Worm (Caenorhabditis elegans) whole organism, mixed stage, embryonic: ENCODE measurements around the gene T16G12.12.

Source experiments
- M03D4.4 ChIP-seq: sonication (generic microtip); optimal IDR thresholded peaks from 2 replicates; lab custom pipeline; 2017; ENCODE audit warnings: mild to moderate bottlenecking, missing genetic modification characterization, missing compliant biosample characterization
- blmp-1 ChIP-seq: fragments of 150-350 bp; optimal IDR thresholded peaks from 2 replicates; lab custom pipeline; 2014; ENCODE audit warnings: missing biosample characterization, missing genetic modification characterization
- ceh-39 ChIP-seq: fragments of 150-350 bp; optimal IDR thresholded peaks from 2 replicates; lab custom pipeline; 2014; ENCODE audit warnings: missing biosample characterization, missing genetic modification characterization
- ceh-83 ChIP-seq: fragments of 200-800 bp; sonication (Bioruptor generic); optimal IDR thresholded peaks from 2 replicates; lab custom pipeline; 2018; ENCODE audit warnings: mild to moderate bottlenecking, missing genetic modification characterization, missing compliant biosample characterization
- ces-1 ChIP-seq: fragments of 150-350 bp; optimal IDR thresholded peaks from 2 replicates; lab custom pipeline; 2014; ENCODE audit warnings: missing biosample characterization, missing genetic modification reagents, missing genetic modification characterization
- cnd-1 ChIP-seq: fragments of 200-800 bp; sonication (Bioruptor generic); optimal IDR thresholded peaks from 2 replicates; lab custom pipeline; 2018; ENCODE audit warnings: mild to moderate bottlenecking, missing genetic modification characterization, missing compliant biosample characterization
- drap-1 ChIP-seq: fragments of 200-800 bp; sonication (Bioruptor generic); optimal IDR thresholded peaks from 3 replicates; lab custom pipeline; 2018; ENCODE audit warnings: mild to moderate bottlenecking, missing genetic modification characterization, missing compliant biosample characterization
- elt-1 ChIP-seq: sonication (generic microtip); optimal IDR thresholded peaks from 2 replicates; lab custom pipeline; 2017; ENCODE audit warnings: missing genetic modification characterization, mild to moderate bottlenecking, missing compliant biosample characterization, antibody characterized with exemption, moderate library complexity, borderline replicate concordance; ENCODE audit not compliant: insufficient read depth
- elt-3 ChIP-seq: fragments of 150-350 bp; optimal IDR thresholded peaks from 2 replicates; lab custom pipeline; 2014; ENCODE audit warnings: missing biosample characterization, missing genetic modification characterization
- flh-1 ChIP-seq: fragments of 200-800 bp; sonication (Bioruptor generic); optimal IDR thresholded peaks from 2 replicates; lab custom pipeline; 2018; ENCODE audit warnings: mild to moderate bottlenecking, missing genetic modification characterization, moderate library complexity, missing compliant biosample characterization
- ham-2 ChIP-seq: fragments of 200-800 bp; sonication (Bioruptor generic); optimal IDR thresholded peaks from 2 replicates; lab custom pipeline; 2018; ENCODE audit warnings: mild to moderate bottlenecking, missing genetic modification characterization, missing compliant biosample characterization
- hlh-1 ChIP-seq: fragments of 150-350 bp; optimal IDR thresholded peaks from 2 replicates; lab custom pipeline; 2014; ENCODE audit warnings: missing biosample characterization, missing genetic modification reagents, missing genetic modification characterization
- lin-13 ChIP-seq: fragments of 150-350 bp; optimal IDR thresholded peaks from 2 replicates; lab custom pipeline; 2014; ENCODE audit warnings: missing biosample characterization, missing genetic modification characterization
- lin-32 ChIP-seq: fragments of 200-800 bp; sonication (Bioruptor generic); optimal IDR thresholded peaks from 2 replicates; lab custom pipeline; 2018; ENCODE audit warnings: mild to moderate bottlenecking, missing genetic modification characterization, missing compliant biosample characterization
- lsy-2 ChIP-seq: fragments of 150-350 bp; optimal IDR thresholded peaks from 2 replicates; lab custom pipeline; 2014; ENCODE audit warnings: missing biosample characterization, missing genetic modification characterization
- mab-5 ChIP-seq: fragments of 150-350 bp; optimal IDR thresholded peaks from 2 replicates; lab custom pipeline; 2014; ENCODE audit warnings: missing biosample characterization, missing genetic modification characterization
- mep-1 ChIP-seq: fragments of 150-350 bp; optimal IDR thresholded peaks from 2 replicates; lab custom pipeline; 2017; ENCODE audit warnings: missing biosample characterization, missing genetic modification reagents, missing genetic modification characterization, inconsistent platforms
- mls-2 ChIP-seq: sonication (generic microtip); optimal IDR thresholded peaks from 2 replicates; lab custom pipeline; 2016; ENCODE audit warnings: mild to moderate bottlenecking, missing genetic modification characterization, moderate library complexity, missing compliant biosample characterization
- nhr-12 ChIP-seq: fragments of 150-350 bp; optimal IDR thresholded peaks from 2 replicates; lab custom pipeline; 2014; ENCODE audit warnings: missing biosample characterization, missing genetic modification characterization
- nhr-2 ChIP-seq: fragments of 150-350 bp; optimal IDR thresholded peaks from 2 replicates; lab custom pipeline; 2014; ENCODE audit warnings: missing biosample characterization, missing genetic modification characterization
- nhr-237 ChIP-seq: fragments of 150-350 bp; optimal IDR thresholded peaks from 2 replicates; lab custom pipeline; 2014; ENCODE audit warnings: missing biosample characterization, missing genetic modification characterization
- nhr-28 ChIP-seq: fragments of 150-350 bp; optimal IDR thresholded peaks from 2 replicates; lab custom pipeline; 2014; ENCODE audit warnings: missing biosample characterization, missing genetic modification characterization
- nhr-76 ChIP-seq: sonication (generic microtip); optimal IDR thresholded peaks from 2 replicates; lab custom pipeline; 2017; ENCODE audit warnings: missing biosample characterization, missing genetic modification characterization
- snpc-4 ChIP-seq: fragments of 150-350 bp; optimal IDR thresholded peaks from 2 replicates; lab custom pipeline; 2014; ENCODE audit warnings: missing biosample characterization, missing genetic modification characterization
- sptf-1 ChIP-seq: sonication (generic microtip); optimal IDR thresholded peaks from 2 replicates; lab custom pipeline; 2017; ENCODE audit warnings: mild to moderate bottlenecking, missing genetic modification characterization, moderate library complexity, missing compliant biosample characterization
- tbx-8 ChIP-seq: fragments of 200-800 bp; sonication (Bioruptor generic); optimal IDR thresholded peaks from 2 replicates; lab custom pipeline; 2018; ENCODE audit warnings: mild to moderate bottlenecking, missing genetic modification characterization, moderate library complexity, missing compliant biosample characterization
- unc-120 ChIP-seq: sonication (generic microtip); optimal IDR thresholded peaks from 2 replicates; lab custom pipeline; 2017; ENCODE audit warnings: missing genetic modification characterization, missing compliant biosample characterization; ENCODE audit not compliant: poor library complexity, severe bottlenecking
- unc-39 ChIP-seq: fragments of 150-350 bp; optimal IDR thresholded peaks from 2 replicates; lab custom pipeline; 2014; ENCODE audit warnings: missing biosample characterization, missing genetic modification characterization
- unc-62 ChIP-seq: fragments of 150-350 bp; optimal IDR thresholded peaks from 2 replicates; lab custom pipeline; 2014; ENCODE audit warnings: missing biosample characterization, missing genetic modification reagents, missing genetic modification characterization
- zip-8 ChIP-seq: fragments of 150-350 bp; optimal IDR thresholded peaks from 2 replicates; lab custom pipeline; 2014; ENCODE audit warnings: missing biosample characterization, missing genetic modification characterization

Gene T16G12.12

DNA sequence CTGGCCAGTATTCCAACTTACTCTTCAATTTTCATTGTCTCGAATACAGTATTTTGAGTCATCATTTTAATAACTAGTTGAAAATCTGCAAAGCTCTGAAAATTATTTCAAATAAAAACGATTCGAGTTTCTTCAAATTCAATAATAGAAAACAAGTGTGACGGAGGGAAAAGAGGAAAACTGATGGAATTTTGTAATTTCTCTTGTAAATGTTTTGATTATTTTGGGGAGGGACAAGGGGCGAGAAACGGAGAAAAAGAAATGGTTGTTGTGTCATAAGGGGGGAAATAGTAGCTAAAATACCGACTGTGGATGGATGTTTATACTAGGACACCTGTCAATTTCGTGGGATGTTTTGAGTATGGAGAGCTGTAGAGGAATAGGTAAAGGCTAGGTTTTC, 24.7 kb downstream of the T16G12.12 start, which contains the start of gene T16G12.9:
Gene T16G12.9, minus strand, starts transcription at position 101 of the 400 bp plus-strand sequence.
- TF ChIP-seq unc-39 (no peak), ces-1 (GFP tag; lab: Kevin White, UChicago) (no peak), blmp-1 (tag; lab: Kevin White, UChicago) (no peak), lin-13 (tag; lab: Kevin White, UChicago) (no peak), unc-62 (GFP tag; lab: Kevin White, UChicago) (no peak)

DNA sequence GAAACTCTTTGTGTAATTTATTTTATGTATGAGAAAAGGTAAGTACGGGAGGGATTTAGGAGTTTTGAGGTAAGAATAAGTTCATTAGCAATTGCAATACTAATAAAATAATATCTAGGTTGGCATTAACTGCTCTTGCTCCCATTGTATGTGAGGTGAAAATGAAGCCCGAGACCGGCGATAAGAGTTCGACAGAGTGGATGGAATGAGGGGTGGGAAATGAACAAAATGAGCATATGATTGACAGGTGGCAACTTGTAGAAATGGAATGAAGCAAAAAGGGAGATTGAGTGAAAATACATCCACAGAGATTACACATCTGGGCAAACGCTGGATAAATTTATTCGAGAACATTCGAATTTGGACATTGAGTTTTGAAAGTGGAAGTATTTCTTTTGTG, 25.4 kb downstream of the T16G12.12 start:
- TF ChIP-seq mab-5 (no peak), zip-8 (tag; lab: Kevin White, UChicago) (no peak), mep-1 (tag; lab: Kevin White, UChicago) (no peak), elt-1 (tag; lab: Kevin White, UChicago) (no peak), lin-32 (no peak), elt-3 (tag; lab: Kevin White, UChicago) (no peak), flh-1 (GFP tag; lab: Kevin White, UChicago) (no peak), nhr-2 (tag; lab: Kevin White, UChicago) (no peak), nhr-237 (tag; lab: Kevin White, UChicago) (no peak), blmp-1 (tag; lab: Kevin White, UChicago) (no peak), unc-39 (no peak), lsy-2 (tag; lab: Kevin White, UChicago) (no peak), nhr-12 (tag; lab: Kevin White, UChicago) (no peak), mls-2 (tag; lab: Kevin White, UChicago) (no peak), snpc-4 (tag; lab: Kevin White, UChicago) (no peak), nhr-76 (tag; lab: Kevin White, UChicago) (no peak), cnd-1 (tag; lab: Kevin White, UChicago) (no peak), lin-13 (tag; lab: Kevin White, UChicago) (no peak), drap-1 (GFP tag; lab: Kevin White, UChicago) (no peak)

DNA sequence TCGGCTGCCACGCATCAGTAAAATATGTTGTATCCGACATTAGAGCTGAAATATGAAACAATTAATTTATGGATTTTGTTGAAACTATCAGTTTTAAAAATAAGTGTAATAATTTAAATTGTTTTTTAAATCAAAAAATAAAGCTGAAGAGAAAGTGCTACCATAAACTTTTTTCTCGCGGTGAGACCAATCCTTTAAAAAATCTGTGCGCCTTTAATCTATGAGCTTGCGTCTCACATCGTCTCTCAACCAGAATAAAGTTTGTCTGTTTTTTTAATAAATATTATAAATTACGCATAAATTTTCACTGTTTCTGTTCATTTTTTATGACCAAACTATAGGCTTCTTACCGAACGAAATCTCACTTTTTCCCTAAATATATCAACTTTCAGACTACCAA, 29.8 kb downstream of the T16G12.12 start, which contains the start of gene T16H12.3:
Gene T16H12.3, minus strand, starts transcription at position 51 of the 400 bp plus-strand sequence.
- TF ChIP-seq sptf-1, result no peak

DNA sequence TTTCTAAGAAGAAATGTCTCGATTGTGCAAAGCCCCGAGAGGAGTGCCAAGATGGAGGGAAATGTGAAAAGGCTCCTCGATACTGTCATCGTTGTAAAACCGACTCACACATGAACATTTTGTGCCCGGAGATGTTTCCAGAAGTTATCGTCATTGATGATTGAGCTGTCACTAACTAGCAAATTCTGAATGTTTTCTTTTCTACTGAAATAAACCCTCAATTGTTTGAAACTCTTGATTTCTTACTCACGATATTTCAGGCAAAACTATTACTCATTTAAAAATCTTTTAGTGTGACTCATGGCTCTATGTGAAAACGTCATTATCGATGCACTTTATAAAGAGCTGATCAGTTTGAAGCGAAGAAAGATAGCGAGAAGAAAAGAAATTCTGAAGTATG, 31.7 kb downstream of the T16G12.12 start, which contains the start of gene T16H12.13:
Gene T16H12.13, plus strand, starts transcription at position 301 of the 400 bp plus-strand sequence.
- TF ChIP-seq ceh-83 (GFP tag; lab: Kevin White, UChicago) (no peak), mls-2 (tag; lab: Kevin White, UChicago) (no peak), M03D4.4 (tag; lab: Kevin White, UChicago) (no peak), lin-13 (tag; lab: Kevin White, UChicago) (no peak), unc-120 (tag; lab: Kevin White, UChicago) (no peak), lsy-2 (tag; lab: Kevin White, UChicago) (no peak), elt-3 (tag; lab: Kevin White, UChicago) (no peak), snpc-4 (tag; lab: Kevin White, UChicago) (no peak), nhr-28 (tag; lab: Kevin White, UChicago) (no peak)

DNA sequence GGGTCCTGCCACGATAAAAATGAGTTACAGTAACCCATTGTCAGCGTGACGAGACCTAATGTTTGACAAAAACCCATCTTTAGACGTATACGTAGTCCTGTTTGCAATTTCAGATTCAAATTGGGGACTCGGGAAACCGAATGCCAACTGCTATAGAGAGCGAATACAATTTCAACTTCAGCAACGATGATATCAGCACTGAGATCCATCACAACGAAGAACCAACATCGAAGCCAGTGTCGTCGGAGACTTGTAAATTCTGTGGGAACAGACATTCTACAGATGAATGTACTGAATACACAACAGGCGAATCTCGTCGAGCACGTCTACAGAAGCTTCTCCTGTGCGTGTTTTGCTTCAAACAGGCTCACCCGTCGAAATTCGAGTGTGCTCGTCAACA, 32.2 kb downstream of the T16G12.12 start:
- TF ChIP-seq nhr-12 (tag; lab: Kevin White, UChicago), result no peak
- no peak for TF ChIP-seq mep-1 (tag; lab: Kevin White, UChicago)
- no peak for TF ChIP-seq sptf-1
- no peak for TF ChIP-seq mab-5
- no peak for TF ChIP-seq flh-1 (GFP tag; lab: Kevin White, UChicago)
- TF ChIP-seq snpc-4 (tag; lab: Kevin White, UChicago), result no peak
- TF ChIP-seq ceh-83 (GFP tag; lab: Kevin White, UChicago), result no peak
- TF ChIP-seq unc-120 (tag; lab: Kevin White, UChicago), result no peak
- no peak for TF ChIP-seq mls-2 (tag; lab: Kevin White, UChicago)

DNA sequence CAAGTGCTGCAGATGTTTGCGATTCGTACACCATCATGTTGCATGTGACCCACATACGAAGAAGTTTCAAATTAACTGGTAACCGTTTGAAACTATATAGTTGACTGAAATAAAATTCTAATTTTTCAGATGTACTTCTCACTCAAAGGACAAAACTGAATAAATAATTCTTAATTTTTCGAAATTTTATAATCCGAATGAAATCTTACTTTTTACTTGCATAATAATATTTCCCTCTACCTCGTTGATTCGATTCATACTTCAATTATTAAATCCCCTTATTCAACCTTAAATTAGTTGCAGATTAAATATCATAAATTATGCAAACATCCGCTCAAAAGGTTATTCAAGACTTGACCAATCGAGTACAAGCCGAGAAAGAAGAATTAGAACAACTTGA, 32.6 kb downstream of the T16G12.12 start, which contains the start of gene T16H12.2:
Gene T16H12.2, plus strand, starts transcription at position 301 of the 400 bp plus-strand sequence.
- no peak for TF ChIP-seq zip-8 (tag; lab: Kevin White, UChicago)
- no peak for TF ChIP-seq nhr-237 (tag; lab: Kevin White, UChicago)
- TF ChIP-seq cnd-1 (tag; lab: Kevin White, UChicago), result no peak
- no peak for TF ChIP-seq unc-62 (GFP tag; lab: Kevin White, UChicago)
- TF ChIP-seq ceh-39 (tag; lab: Kevin White, UChicago), result no peak
- TF ChIP-seq hlh-1 (tag; lab: Kevin White, UChicago), result no peak
- TF ChIP-seq ceh-83 (GFP tag; lab: Kevin White, UChicago), result no peak
- no peak for TF ChIP-seq ham-2 (GFP tag; lab: Kevin White, UChicago)
- TF ChIP-seq lin-32, result no peak
- TF ChIP-seq nhr-76 (tag; lab: Kevin White, UChicago), result no peak
- TF ChIP-seq lin-13 (tag; lab: Kevin White, UChicago), result no peak
- TF ChIP-seq elt-3 (tag; lab: Kevin White, UChicago), result no peak
- TF ChIP-seq lsy-2 (tag; lab: Kevin White, UChicago), result no peak
- TF ChIP-seq tbx-8 (GFP tag; lab: Kevin White, UChicago), result no peak
- no peak for TF ChIP-seq unc-39
- TF ChIP-seq mab-5, result no peak
- no peak for TF ChIP-seq mls-2 (tag; lab: Kevin White, UChicago)
